Worm (Caenorhabditis elegans) whole organism, mixed stage, embryonic: Measurements from ENCODE around the gene F36D4.6.

Experiments
- M03D4.4 ChIP-seq: sonication (generic microtip); optimal IDR thresholded peaks from 2 replicates; lab custom pipeline; 2017; ENCODE audit warnings: mild to moderate bottlenecking, missing genetic modification characterization, missing compliant biosample characterization
- bed-3 ChIP-seq: fragments of 200-800 bp; sonication (Bioruptor generic); optimal IDR thresholded peaks from 3 replicates; lab custom pipeline; 2018; ENCODE audit warnings: mild to moderate bottlenecking, missing genetic modification characterization, moderate library complexity, missing compliant biosample characterization
- blmp-1 ChIP-seq: fragments of 150-350 bp; optimal IDR thresholded peaks from 2 replicates; lab custom pipeline; 2014; ENCODE audit warnings: missing biosample characterization, missing genetic modification characterization
- ceh-39 ChIP-seq: fragments of 150-350 bp; optimal IDR thresholded peaks from 2 replicates; lab custom pipeline; 2014; ENCODE audit warnings: missing biosample characterization, missing genetic modification characterization
- ceh-43 ChIP-seq: fragments of 200-800 bp; sonication (Bioruptor generic); optimal IDR thresholded peaks from 2 replicates; lab custom pipeline; 2018; ENCODE audit warnings: mild to moderate bottlenecking, missing genetic modification characterization, moderate library complexity, missing compliant biosample characterization
- ceh-83 ChIP-seq: fragments of 200-800 bp; sonication (Bioruptor generic); optimal IDR thresholded peaks from 2 replicates; lab custom pipeline; 2018; ENCODE audit warnings: mild to moderate bottlenecking, missing genetic modification characterization, missing compliant biosample characterization
- ces-1 ChIP-seq: fragments of 150-350 bp; optimal IDR thresholded peaks from 2 replicates; lab custom pipeline; 2014; ENCODE audit warnings: missing biosample characterization, missing genetic modification reagents, missing genetic modification characterization
- drap-1 ChIP-seq: fragments of 200-800 bp; sonication (Bioruptor generic); optimal IDR thresholded peaks from 3 replicates; lab custom pipeline; 2018; ENCODE audit warnings: mild to moderate bottlenecking, missing genetic modification characterization, missing compliant biosample characterization
- elt-1 ChIP-seq: sonication (generic microtip); optimal IDR thresholded peaks from 2 replicates; lab custom pipeline; 2017; ENCODE audit warnings: missing genetic modification characterization, mild to moderate bottlenecking, missing compliant biosample characterization, antibody characterized with exemption, moderate library complexity, borderline replicate concordance; ENCODE audit not compliant: insufficient read depth
- elt-3 ChIP-seq: fragments of 150-350 bp; optimal IDR thresholded peaks from 2 replicates; lab custom pipeline; 2014; ENCODE audit warnings: missing biosample characterization, missing genetic modification characterization
- flh-1 ChIP-seq: fragments of 200-800 bp; sonication (Bioruptor generic); optimal IDR thresholded peaks from 2 replicates; lab custom pipeline; 2018; ENCODE audit warnings: mild to moderate bottlenecking, missing genetic modification characterization, moderate library complexity, missing compliant biosample characterization
- ham-2 ChIP-seq: fragments of 200-800 bp; sonication (Bioruptor generic); optimal IDR thresholded peaks from 2 replicates; lab custom pipeline; 2018; ENCODE audit warnings: mild to moderate bottlenecking, missing genetic modification characterization, missing compliant biosample characterization
- hlh-1 ChIP-seq: fragments of 150-350 bp; optimal IDR thresholded peaks from 2 replicates; lab custom pipeline; 2014; ENCODE audit warnings: missing biosample characterization, missing genetic modification reagents, missing genetic modification characterization
- lin-13 ChIP-seq: fragments of 150-350 bp; optimal IDR thresholded peaks from 2 replicates; lab custom pipeline; 2014; ENCODE audit warnings: missing biosample characterization, missing genetic modification characterization
- lin-32 ChIP-seq: fragments of 200-800 bp; sonication (Bioruptor generic); optimal IDR thresholded peaks from 2 replicates; lab custom pipeline; 2018; ENCODE audit warnings: mild to moderate bottlenecking, missing genetic modification characterization, missing compliant biosample characterization
- lsy-2 ChIP-seq: fragments of 150-350 bp; optimal IDR thresholded peaks from 2 replicates; lab custom pipeline; 2014; ENCODE audit warnings: missing biosample characterization, missing genetic modification characterization
- mab-5 ChIP-seq: fragments of 150-350 bp; optimal IDR thresholded peaks from 2 replicates; lab custom pipeline; 2014; ENCODE audit warnings: missing biosample characterization, missing genetic modification characterization
- mep-1 ChIP-seq: fragments of 150-350 bp; optimal IDR thresholded peaks from 2 replicates; lab custom pipeline; 2017; ENCODE audit warnings: missing biosample characterization, missing genetic modification reagents, missing genetic modification characterization, inconsistent platforms
- mls-2 ChIP-seq: sonication (generic microtip); optimal IDR thresholded peaks from 2 replicates; lab custom pipeline; 2016; ENCODE audit warnings: mild to moderate bottlenecking, missing genetic modification characterization, moderate library complexity, missing compliant biosample characterization
- nhr-12 ChIP-seq: fragments of 150-350 bp; optimal IDR thresholded peaks from 2 replicates; lab custom pipeline; 2014; ENCODE audit warnings: missing biosample characterization, missing genetic modification characterization
- nhr-2 ChIP-seq: fragments of 150-350 bp; optimal IDR thresholded peaks from 2 replicates; lab custom pipeline; 2014; ENCODE audit warnings: missing biosample characterization, missing genetic modification characterization
- nhr-237 ChIP-seq: fragments of 150-350 bp; optimal IDR thresholded peaks from 2 replicates; lab custom pipeline; 2014; ENCODE audit warnings: missing biosample characterization, missing genetic modification characterization
- nhr-28 ChIP-seq: fragments of 150-350 bp; optimal IDR thresholded peaks from 2 replicates; lab custom pipeline; 2014; ENCODE audit warnings: missing biosample characterization, missing genetic modification characterization
- nhr-76 ChIP-seq: sonication (generic microtip); optimal IDR thresholded peaks from 2 replicates; lab custom pipeline; 2017; ENCODE audit warnings: missing biosample characterization, missing genetic modification characterization
- pha-4 ChIP-seq: fragments of 150-350 bp; optimal IDR thresholded peaks from 2 replicates; lab custom pipeline; 2018; ENCODE audit warnings: missing biosample characterization, missing genetic modification reagents, missing genetic modification characterization
- sem-2 ChIP-seq: fragments of 200-800 bp; sonication (Bioruptor generic); optimal IDR thresholded peaks from 2 replicates; lab custom pipeline; 2018; ENCODE audit warnings: mild to moderate bottlenecking, missing genetic modification characterization, missing compliant biosample characterization
- snpc-4 ChIP-seq: fragments of 150-350 bp; optimal IDR thresholded peaks from 2 replicates; lab custom pipeline; 2014; ENCODE audit warnings: missing biosample characterization, missing genetic modification characterization
- tbx-8 ChIP-seq: fragments of 200-800 bp; sonication (Bioruptor generic); optimal IDR thresholded peaks from 2 replicates; lab custom pipeline; 2018; ENCODE audit warnings: mild to moderate bottlenecking, missing genetic modification characterization, moderate library complexity, missing compliant biosample characterization
- unc-120 ChIP-seq: sonication (generic microtip); optimal IDR thresholded peaks from 2 replicates; lab custom pipeline; 2017; ENCODE audit warnings: missing genetic modification characterization, missing compliant biosample characterization; ENCODE audit not compliant: poor library complexity, severe bottlenecking
- unc-39 ChIP-seq: fragments of 150-350 bp; optimal IDR thresholded peaks from 2 replicates; lab custom pipeline; 2014; ENCODE audit warnings: missing biosample characterization, missing genetic modification characterization
- unc-62 ChIP-seq: fragments of 150-350 bp; optimal IDR thresholded peaks from 2 replicates; lab custom pipeline; 2014; ENCODE audit warnings: missing biosample characterization, missing genetic modification reagents, missing genetic modification characterization
- zip-8 ChIP-seq: fragments of 150-350 bp; optimal IDR thresholded peaks from 2 replicates; lab custom pipeline; 2014; ENCODE audit warnings: missing biosample characterization, missing genetic modification characterization

Gene F36D4.6

DNA sequence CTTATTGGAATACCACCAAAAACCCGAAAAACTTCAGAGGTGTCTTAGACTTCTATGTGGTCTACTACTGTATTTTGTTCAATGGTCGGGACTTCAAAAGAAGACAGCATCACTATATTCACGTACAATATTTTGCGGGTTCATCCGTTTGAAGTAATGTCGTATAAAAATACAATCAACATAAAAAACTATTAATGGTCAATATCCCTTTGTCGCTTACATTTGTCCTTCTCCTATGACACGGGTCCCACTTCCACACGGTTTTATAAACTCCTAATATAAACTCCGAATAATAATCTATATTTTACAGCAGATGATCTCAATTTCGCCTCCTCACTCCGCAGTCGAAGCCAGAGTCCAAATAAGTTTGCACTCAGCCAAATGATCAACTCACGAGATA, 30.6 kb upstream of the F36D4.6 start:
- TF ChIP-seq hlh-1 (no peak), mls-2 (tag; lab: Kevin White, UChicago) (no peak), ces-1 (GFP tag; lab: Kevin White, UChicago) (no peak), mab-5 (tag; lab: Kevin White, UChicago) (no peak), nhr-237 (tag; lab: Kevin White, UChicago) (no peak), elt-3 (tag; lab: Kevin White, UChicago) (no peak), unc-39 (tag; lab: Kevin White, UChicago) (no peak), bed-3 (no peak), ceh-39 (tag; lab: Kevin White, UChicago) (no peak), ceh-83 (GFP tag; lab: Kevin White, UChicago) (no peak), pha-4 (no peak), nhr-76 (tag; lab: Kevin White, UChicago) (no peak), blmp-1 (no peak), nhr-12 (no peak), M03D4.4 (tag; lab: Kevin White, UChicago) (no peak), lin-32 (GFP tag; lab: Kevin White, UChicago) (no peak), snpc-4 (tag; lab: Kevin White, UChicago) (no peak)

- TF ChIP-seq nhr-12 = no peak
- no peak for TF ChIP-seq ces-1 (GFP tag; lab: Kevin White, UChicago)
- no peak for TF ChIP-seq bed-3
- peak; percentile 33 for TF ChIP-seq elt-3 (tag; lab: Kevin White, UChicago)
- TF ChIP-seq nhr-28 = no peak
- peak; percentile 36 for TF ChIP-seq unc-62 (GFP tag; lab: Kevin White, UChicago)
- TF ChIP-seq ham-2 (GFP tag; lab: Kevin White, UChicago) = peak; percentile 32
- no peak for TF ChIP-seq tbx-8 (GFP tag; lab: Kevin White, UChicago)
- TF ChIP-seq sem-2 = no peak
- no peak for TF ChIP-seq nhr-237 (tag; lab: Kevin White, UChicago)
- peak; percentile 28 for TF ChIP-seq mab-5 (tag; lab: Kevin White, UChicago)
- no peak for TF ChIP-seq drap-1 (GFP tag; lab: Kevin White, UChicago)
- peak; percentile 86 for TF ChIP-seq blmp-1
- peak; percentile 44 for TF ChIP-seq unc-120 (tag; lab: Kevin White, UChicago)
- no peak for TF ChIP-seq lin-13 (tag; lab: Kevin White, UChicago)
- no peak for TF ChIP-seq lin-32 (GFP tag; lab: Kevin White, UChicago)
- no peak for TF ChIP-seq unc-39 (tag; lab: Kevin White, UChicago)
- TF ChIP-seq hlh-1 = no peak
Measured at ce11 chrV:9453933-9454332, 27.0 kb upstream of the F36D4.6 start.

- TF ChIP-seq elt-1 (tag; lab: Kevin White, UChicago) (no peak), pha-4 (no peak), nhr-28 (no peak), unc-120 (tag; lab: Kevin White, UChicago) (no peak), unc-62 (GFP tag; lab: Kevin White, UChicago) (no peak)
- TF ChIP-seq, all 35 proteins: peak for 0
Measured at ce11 chrV:9453333-9453732, 26.4 kb upstream of the F36D4.6 start.

ce11 chrV:9451485-9451884, 24.5 kb upstream of the F36D4.6 start:
- TF ChIP-seq mep-1 (tag; lab: Kevin White, UChicago) (no peak), ham-2 (GFP tag; lab: Kevin White, UChicago) (no peak), pha-4 (peak; percentile 77), unc-39 (tag; lab: Kevin White, UChicago) (no peak)

ce11 chrV:9444618-9445017, 17.6 kb upstream of the F36D4.6 start:
- TF ChIP-seq ceh-43 (GFP tag; lab: Kevin White, UChicago) = no peak
- no peak for TF ChIP-seq mep-1 (tag; lab: Kevin White, UChicago)
- no peak for TF ChIP-seq nhr-2 (tag; lab: Kevin White, UChicago)
- TF ChIP-seq nhr-28 = no peak
- TF ChIP-seq mab-5 (tag; lab: Kevin White, UChicago) = no peak
- TF ChIP-seq lsy-2 = no peak
- no peak for TF ChIP-seq mls-2 (tag; lab: Kevin White, UChicago)
- no peak for TF ChIP-seq ces-1 (GFP tag; lab: Kevin White, UChicago)
- no peak for TF ChIP-seq unc-62 (GFP tag; lab: Kevin White, UChicago)
- no peak for TF ChIP-seq zip-8 (tag; lab: Kevin White, UChicago)
- no peak for TF ChIP-seq pha-4
- no peak for TF ChIP-seq hlh-1
- no peak for TF ChIP-seq ceh-39 (tag; lab: Kevin White, UChicago)
- TF ChIP-seq flh-1 (GFP tag; lab: Kevin White, UChicago) = no peak
- TF ChIP-seq lin-13 (tag; lab: Kevin White, UChicago) = no peak
- TF ChIP-seq unc-39 (tag; lab: Kevin White, UChicago) = no peak
- TF ChIP-seq ceh-83 (GFP tag; lab: Kevin White, UChicago) = no peak
- TF ChIP-seq drap-1 (GFP tag; lab: Kevin White, UChicago) = no peak
